Worm (Caenorhabditis elegans): ENCODE results near the gene oac-4.

oac-4 gene

DNA sequence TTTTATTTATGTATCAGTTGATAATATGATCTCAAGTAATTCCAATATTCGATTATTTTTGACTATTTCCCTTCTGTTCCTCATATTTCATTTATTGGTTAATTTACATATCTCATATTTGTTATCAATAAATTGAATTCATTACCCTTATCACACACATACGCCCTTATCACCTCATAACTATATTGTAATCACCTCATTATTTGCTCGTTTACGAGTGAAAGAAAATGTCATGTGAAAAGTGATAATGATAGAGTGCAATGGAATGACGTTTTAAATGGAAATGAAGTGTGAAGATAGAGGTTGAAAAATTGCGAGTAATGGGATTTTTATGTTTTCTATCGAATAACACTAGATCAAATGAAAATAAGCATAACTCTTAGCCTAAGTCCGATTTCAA lies 49.3 kb downstream of the oac-4 start (continued):
- no peak for TF ChIP-seq madf-8 (GFP tag; conservative IDR thresholded peaks at IDR 0.05)
- TF ChIP-seq pha-4 (tag; optimal IDR thresholded peaks at IDR 0.05) = peak; percentile 26
- no peak for TF ChIP-seq F57A8.1 (GFP tag; optimal IDR thresholded peaks at IDR 0.05)
- TF ChIP-seq lag-1 (GFP tag; IDR thresholded peaks at IDR 0.05) = no peak
- TF ChIP-seq xnd-1 (tag; optimal IDR thresholded peaks at IDR 0.05) = no peak
- no peak for TF ChIP-seq B0035.1 (tag; optimal IDR thresholded peaks at IDR 0.05)
- no peak for TF ChIP-seq C17E4.6 (GFP tag; IDR thresholded peaks at IDR 0.05)
- TF ChIP-seq lin-54 (GFP tag; optimal IDR thresholded peaks at IDR 0.05) = no peak
- TF ChIP-seq dpff-1 (tag; optimal IDR thresholded peaks at IDR 0.05) = no peak
- no peak for TF ChIP-seq hsf-1 (GFP tag; IDR thresholded peaks at IDR 0.05)
- no peak for TF ChIP-seq Y67H2A.10 (GFP tag; conservative IDR thresholded peaks at IDR 0.05)
- no peak for TF ChIP-seq sptf-2 (GFP tag; optimal IDR thresholded peaks at IDR 0.05)
- no peak for TF ChIP-seq tbp1 (GFP tag; optimal IDR thresholded peaks at IDR 0.05)
- TF ChIP-seq sea-2 (GFP tag; IDR thresholded peaks at IDR 0.05) = no peak
- no peak for TF ChIP-seq nhr-179 (tag; optimal IDR thresholded peaks at IDR 0.05)
- no peak for TF ChIP-seq F22D6.2 (tag; optimal IDR thresholded peaks at IDR 0.05)
- TF ChIP-seq nfya-2 (GFP tag; IDR thresholded peaks at IDR 0.05) = no peak
- peak; percentile 65 for TF ChIP-seq ztf-22 (GFP tag; optimal IDR thresholded peaks at IDR 0.05)
- TF ChIP-seq ztf-18 (tag; optimal IDR thresholded peaks at IDR 0.05) = no peak
- TF ChIP-seq snpc-3.4 (tag; optimal IDR thresholded peaks at IDR 0.05) = no peak
- peak; percentile 10; the same call in 1 of the 2 replicates for TF ChIP-seq cebp-1 (GFP tag; IDR thresholded peaks at IDR 0.05)
- TF ChIP-seq cebp-1 (tag; optimal IDR thresholded peaks at IDR 0.05) = no peak
- peak; percentile 19 for TF ChIP-seq unc-62 (GFP tag; optimal IDR thresholded peaks at IDR 0.05)
- no peak for TF ChIP-seq ccch-3 (GFP tag; optimal IDR thresholded peaks at IDR 0.05)
- no peak for TF ChIP-seq efl-1 (GFP tag; optimal IDR thresholded peaks at IDR 0.05)
- TF ChIP-seq nfyb-1 (GFP tag; IDR thresholded peaks at IDR 0.05) = peak; percentile 52; the same call in 1 of the 2 replicates
- TF ChIP-seq fkh-3 (tag; optimal IDR thresholded peaks at IDR 0.05) = no peak
- TF ChIP-seq K11D2.4 (GFP tag; IDR thresholded peaks at IDR 0.05) = no peak
- no peak for TF ChIP-seq mes-4 (tag; optimal IDR thresholded peaks at IDR 0.05)
- no peak for TF ChIP-seq hmg-20 (GFP tag; IDR thresholded peaks at IDR 0.05)
- TF ChIP-seq Y53G8AR.9 (GFP tag; conservative IDR thresholded peaks at IDR 0.05) = no peak
- TF ChIP-seq hlh-26 (GFP tag; conservative IDR thresholded peaks at IDR 0.05) = no peak
- no peak for TF ChIP-seq lin-26 (GFP tag; IDR thresholded peaks at IDR 0.05)
- TF ChIP-seq lir-1 (GFP tag; conservative IDR thresholded peaks at IDR 0.05) = no peak

DNA sequence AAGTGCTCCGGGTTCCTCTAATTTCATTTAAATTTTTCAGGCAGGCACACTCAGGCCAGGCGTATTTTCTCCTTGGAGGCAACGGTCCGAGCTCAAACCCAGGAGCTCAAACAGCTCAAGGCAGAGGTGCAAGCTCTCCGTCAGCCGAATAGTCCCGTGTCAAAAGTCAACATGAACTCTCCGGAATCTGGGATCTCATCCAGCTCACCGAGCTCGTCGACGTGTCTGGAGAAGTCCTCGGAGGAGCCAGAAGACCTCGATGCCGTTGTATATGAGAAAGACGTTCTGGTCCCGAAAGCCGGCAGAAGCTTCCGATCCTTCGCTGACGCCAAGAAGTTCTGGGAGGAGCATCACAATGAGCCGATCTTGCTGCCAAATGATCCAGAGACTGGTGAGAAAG lies 50.1 kb downstream of the oac-4 start:
- TF ChIP-seq lin-54 (GFP tag; optimal IDR thresholded peaks at IDR 0.05) (no peak), unc-130 (GFP tag; optimal IDR thresholded peaks at IDR 0.05) (no peak), fkh-3 (tag; optimal IDR thresholded peaks at IDR 0.05) (no peak), snpc-3.4 (tag; optimal IDR thresholded peaks at IDR 0.05) (no peak), zfh-2 (GFP tag; conservative IDR thresholded peaks at IDR 0.05) (peak; percentile 70), ceh-79 (tag; optimal IDR thresholded peaks at IDR 0.05) (no peak)

DNA sequence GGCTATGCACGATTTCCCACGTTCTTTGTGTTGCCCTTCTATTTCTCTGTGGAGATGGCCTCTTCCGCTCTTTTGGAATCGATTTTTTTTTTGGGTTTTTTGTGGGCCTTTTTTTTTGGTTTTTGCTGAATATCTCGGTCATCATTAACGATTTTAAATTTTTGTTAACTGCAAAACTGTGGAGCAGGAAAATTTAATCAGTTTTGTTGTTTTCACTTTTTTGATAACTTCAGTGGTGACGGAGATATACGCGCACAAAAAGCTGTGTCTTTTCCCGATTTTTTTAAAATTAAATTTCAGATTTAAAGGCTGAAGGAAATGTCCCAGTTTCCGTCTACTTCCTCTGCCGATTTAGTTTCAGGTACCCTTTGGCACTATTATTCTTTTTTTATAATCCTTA lies 50.6 kb downstream of the oac-4 start, which contains the start of gene T24E12.1:
TSS of gene T24E12.1 (plus strand) at position 301 of the 400 bp plus-strand sequence.
- TF ChIP-seq lsy-27 (tag; optimal IDR thresholded peaks at IDR 0.05; ENCODE audit: borderline replicate concordance, insufficient read depth) = no peak
- no peak for TF ChIP-seq F37B4.10 (GFP tag; IDR thresholded peaks at IDR 0.05)
- no peak for TF ChIP-seq ceh-40 (GFP tag; IDR thresholded peaks at IDR 0.05)
- TF ChIP-seq aptf-2 (GFP tag; conservative IDR thresholded peaks at IDR 0.05) = peak; percentile 84; the same call in 1 of the 2 replicates
